Worm (Caenorhabditis elegans): ENCODE data around the gene zmp-1.

Gene zmp-1

DNA sequence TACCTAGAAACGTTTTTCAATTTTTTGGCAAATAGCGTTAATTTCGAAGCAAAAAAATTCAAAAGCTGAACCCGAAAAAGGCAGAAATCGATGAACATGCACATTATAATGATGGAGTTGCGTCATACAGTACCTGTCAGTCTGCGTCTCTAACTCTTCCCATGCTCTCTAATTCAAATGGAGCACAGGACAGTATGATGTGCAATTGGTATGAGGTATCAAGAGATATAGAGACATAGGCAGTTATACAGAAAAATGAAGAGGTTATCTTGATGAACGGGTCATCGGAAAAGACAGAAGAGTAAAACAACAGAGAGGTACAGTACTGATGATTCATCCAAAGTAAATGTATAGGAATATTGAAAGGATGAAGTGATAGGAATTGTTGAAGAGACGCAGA lies 32.0 kb downstream of the zmp-1 start:
- TF ChIP-seq ceh-24 (tag; optimal IDR thresholded peaks at IDR 0.05) (no peak), hlh-30 (tag; optimal IDR thresholded peaks at IDR 0.05; ENCODE audit: insufficient read depth) (peak; percentile 39), ceh-9 (tag; optimal IDR thresholded peaks at IDR 0.05) (no peak), Y22D7AL.16 (tag; optimal IDR thresholded peaks at IDR 0.05) (no peak), unc-55 (GFP tag; optimal IDR thresholded peaks at IDR 0.05) (peak; percentile 8), gmeb-2 (tag; optimal IDR thresholded peaks at IDR 0.05) (no peak), ceh-31 (tag; optimal IDR thresholded peaks at IDR 0.05) (no peak), nfya-1 (tag; optimal IDR thresholded peaks at IDR 0.05) (no peak), ets-4 (tag; optimal IDR thresholded peaks at IDR 0.05) (no peak), T23F11.4 (GFP tag; optimal IDR thresholded peaks at IDR 0.05) (no peak)

DNA sequence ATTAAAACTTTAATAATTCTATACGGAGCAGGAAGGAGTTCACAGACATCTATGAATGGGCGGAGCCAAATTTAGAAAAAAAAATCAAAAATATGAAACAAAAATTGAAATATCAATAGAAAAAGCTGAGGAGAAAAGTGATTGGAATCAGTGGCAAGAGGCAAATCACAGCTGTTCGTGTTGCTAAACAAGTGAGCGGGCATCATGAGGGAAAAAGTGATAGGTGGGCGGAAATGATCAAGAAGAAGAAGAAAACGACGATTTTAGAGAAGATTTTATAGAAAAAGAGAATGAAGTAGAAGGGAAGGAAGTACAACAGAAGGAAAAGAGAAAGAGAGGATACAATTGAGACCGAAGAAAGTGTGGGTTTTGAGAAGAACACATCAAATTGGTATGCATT lies 34.1 kb downstream of the zmp-1 start:
- TF ChIP-seq pag-3 (tag; optimal IDR thresholded peaks at IDR 0.05; ENCODE audit: borderline replicate concordance) (no peak), tbx-2 (tag; optimal IDR thresholded peaks at IDR 0.05) (no peak), unc-3 (GFP tag; conservative IDR thresholded peaks at IDR 0.05) (no peak), unc-3 (tag; optimal IDR thresholded peaks at IDR 0.05) (no peak), madf-2 (tag; optimal IDR thresholded peaks at IDR 0.05) (no peak), ceh-18 (tag; optimal IDR thresholded peaks at IDR 0.05) (peak; percentile 27), sox-2 (GFP tag; IDR thresholded peaks at IDR 0.05) (no peak)

DNA sequence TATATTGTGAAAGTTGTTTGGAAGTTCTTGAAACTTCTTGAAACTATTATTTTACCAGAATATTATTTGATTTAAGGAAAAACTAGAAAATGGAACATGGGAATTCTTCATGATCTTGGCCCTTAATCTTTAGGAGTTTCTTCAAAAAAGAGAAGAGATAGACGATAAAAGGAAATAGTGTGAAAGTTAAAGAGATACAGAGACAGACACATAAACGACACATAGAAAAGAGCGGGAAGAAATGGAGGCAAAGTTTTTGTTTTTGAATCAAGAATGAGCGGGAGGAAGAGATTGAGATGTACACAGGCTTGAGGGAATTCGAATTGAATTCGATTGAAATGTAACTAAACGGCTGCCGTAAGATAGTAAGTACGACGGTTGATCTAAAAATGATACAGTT lies 35.3 kb downstream of the zmp-1 start:
- TF ChIP-seq ceh-45 (GFP tag; IDR thresholded peaks at IDR 0.05) = no peak
- TF ChIP-seq sox-2 (GFP tag; IDR thresholded peaks at IDR 0.05) = no peak
- no peak for TF ChIP-seq fax-1 (tag; optimal IDR thresholded peaks at IDR 0.05)

DNA sequence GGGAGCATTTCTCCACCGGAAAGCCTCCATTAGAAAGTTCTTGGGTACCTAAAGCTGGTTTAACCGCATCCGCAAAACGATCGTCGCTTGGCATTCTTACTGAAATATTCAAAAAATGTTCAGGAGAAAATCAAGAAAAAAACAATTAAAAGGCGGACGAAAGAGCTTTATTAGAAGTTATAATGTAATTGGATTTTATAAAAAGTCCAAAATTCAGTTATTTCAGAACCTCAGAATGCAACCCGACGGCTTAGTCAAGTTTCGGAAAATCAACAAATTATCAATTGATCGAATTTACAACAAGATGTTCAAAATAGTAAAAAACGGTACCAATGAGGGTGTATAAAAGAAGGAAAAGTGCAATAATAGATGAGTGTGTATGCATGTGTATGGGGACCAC lies 36.8 kb downstream of the zmp-1 start, which contains the start of gene pxl-1:
Gene pxl-1, minus strand, starts transcription at position 101 of the 400 bp plus-strand sequence.
- TF ChIP-seq unc-42 (tag; optimal IDR thresholded peaks at IDR 0.05) (no peak), pat-9 (tag; optimal IDR thresholded peaks at IDR 0.05) (no peak), pha-2 (tag; optimal IDR thresholded peaks at IDR 0.05) (no peak), ceh-24 (tag; optimal IDR thresholded peaks at IDR 0.05) (no peak), ref-2 (tag; optimal IDR thresholded peaks at IDR 0.05) (no peak), ceh-30 (tag; optimal IDR thresholded peaks at IDR 0.05) (no peak), sox-4 (tag; optimal IDR thresholded peaks at IDR 0.05) (no peak), odd-2 (tag; optimal IDR thresholded peaks at IDR 0.05) (no peak), unc-55 (GFP tag; optimal IDR thresholded peaks at IDR 0.05) (no peak), madf-2 (tag; optimal IDR thresholded peaks at IDR 0.05) (no peak)

DNA sequence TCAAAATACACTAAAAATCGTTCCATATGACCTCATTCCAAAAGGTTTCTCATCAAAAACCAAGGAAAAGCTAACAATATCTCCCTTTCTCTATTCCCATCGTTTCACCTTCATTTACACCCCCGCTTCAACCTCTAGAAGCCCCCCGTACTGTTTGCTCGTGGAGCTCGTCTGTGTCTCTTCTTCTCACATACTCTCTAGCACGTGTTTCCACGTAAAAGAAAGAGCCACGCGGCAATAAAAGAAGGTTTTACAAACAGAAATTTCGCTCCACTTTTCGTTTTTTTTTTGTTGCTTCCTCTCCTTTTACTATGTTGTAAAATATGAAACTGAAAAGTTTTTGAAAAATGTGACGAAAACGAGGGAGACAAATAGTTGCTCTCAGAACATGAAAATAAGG lies 39.8 kb downstream of the zmp-1 start:
- TF ChIP-seq ceh-18 (tag; optimal IDR thresholded peaks at IDR 0.05) (peak; percentile 15), fax-1 (tag; optimal IDR thresholded peaks at IDR 0.05) (no peak)

DNA sequence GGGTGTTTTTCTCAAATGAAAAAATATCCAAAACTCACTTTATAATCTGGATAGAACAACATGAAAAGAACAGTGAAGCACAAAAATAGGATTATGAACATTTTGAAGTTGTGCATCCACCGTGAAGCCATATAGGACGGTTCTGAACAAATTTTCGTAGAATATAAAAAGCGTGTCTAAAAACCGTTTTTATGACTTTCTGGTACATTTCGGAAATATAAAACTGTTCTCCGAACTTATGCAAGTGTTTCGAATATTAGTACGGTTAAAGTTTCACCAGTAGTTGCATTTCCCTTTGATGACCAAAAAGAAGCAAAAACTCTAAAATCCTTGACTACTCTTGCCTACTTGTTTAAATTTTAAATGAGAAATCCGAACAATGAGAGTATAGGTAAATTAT lies 44.1 kb downstream of the zmp-1 start, which contains the start of gene C28H8.8:
Gene C28H8.8, minus strand, starts transcription at position 101 of the 400 bp plus-strand sequence.
- no peak for TF ChIP-seq rnt-1 (tag; optimal IDR thresholded peaks at IDR 0.05)
- TF ChIP-seq ttx-3 (tag; optimal IDR thresholded peaks at IDR 0.05) = no peak
- TF ChIP-seq pat-9 (tag; optimal IDR thresholded peaks at IDR 0.05) = no peak
- TF ChIP-seq ceh-9 (tag; optimal IDR thresholded peaks at IDR 0.05) = no peak
- TF ChIP-seq hlh-6 (tag; optimal IDR thresholded peaks at IDR 0.05) = no peak
- TF ChIP-seq pha-2 (tag; optimal IDR thresholded peaks at IDR 0.05) = no peak
- TF ChIP-seq ref-2 (tag; optimal IDR thresholded peaks at IDR 0.05) = no peak
- no peak for TF ChIP-seq ceh-14 (tag; optimal IDR thresholded peaks at IDR 0.05)
- no peak for TF ChIP-seq unc-86 (tag; optimal IDR thresholded peaks at IDR 0.05)
- no peak for TF ChIP-seq hlh-8 (tag; optimal IDR thresholded peaks at IDR 0.05)

Data from whole organism, late embryonic.